Fruit fly (Drosophila melanogaster): Measurements from ENCODE around the gene CG42393.

DNA sequence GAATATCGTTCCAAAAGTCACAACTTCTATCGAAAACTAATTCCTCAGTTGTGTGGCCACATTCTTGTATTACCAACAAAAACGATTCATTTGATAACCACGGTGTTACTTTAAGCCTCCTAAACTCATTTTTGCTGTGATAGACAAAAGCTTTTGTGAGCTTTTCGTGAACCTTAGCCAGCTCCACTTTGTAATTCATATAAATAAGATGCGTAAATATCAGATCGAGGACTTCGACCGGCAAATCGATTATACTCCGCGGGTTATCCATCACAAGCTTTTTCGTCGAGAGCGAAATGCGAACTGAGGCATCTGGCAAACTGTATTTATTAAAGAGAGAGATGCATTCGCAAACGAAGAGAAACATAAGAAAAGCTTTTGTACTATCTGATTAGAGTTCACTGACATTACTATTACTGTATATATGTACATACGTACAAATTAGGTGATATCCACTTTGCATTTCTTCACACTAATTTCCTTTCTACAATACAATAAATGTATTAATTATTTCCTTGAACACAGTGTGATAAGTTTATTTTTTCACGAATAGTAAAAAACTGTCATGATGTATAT is 31.1 kb downstream of the CG42393 start, which contains the start of gene CG44004:
- TF ChIP-seq fd96Ca (GFP tag; IDR thresholded peaks at IDR 0.05): no peak; the same call in 2 of the 3 replicates
- TF ChIP-seq EcR (GFP tag; optimal IDR thresholded peaks at IDR 0.05): peak; percentile 91
- no peak for TF ChIP-seq CG14655 (GFP tag; optimal IDR thresholded peaks at IDR 0.05)
- TF ChIP-seq CG4496 (GFP tag; IDR thresholded peaks at IDR 0.05): no peak
- TF ChIP-seq CG13204 (GFP tag; optimal IDR thresholded peaks at IDR 0.05): no peak
- no peak for TF ChIP-seq D1 (tag; optimal IDR thresholded peaks at IDR 0.05)
- TF ChIP-seq Snoo (tag; optimal IDR thresholded peaks at IDR 0.05): no peak
- TF ChIP-seq CG32121 (GFP tag; IDR thresholded peaks at IDR 0.05): no peak

Measured in whole organism, pupa.